Worm (Caenorhabditis elegans) whole organism, L1 larva: Measurements from ENCODE around the gene algn-6.

Experiments
- C16A3.4 ChIP-seq: fragments of 150-350 bp; optimal IDR thresholded peaks from 2 replicates; lab custom pipeline; 2014; ENCODE audit warnings: missing biosample characterization, missing genetic modification characterization
- C34B4.2 ChIP-seq: sonication (generic microtip); optimal IDR thresholded peaks from 2 replicates; lab custom pipeline; 2017; ENCODE audit warnings: mild to moderate bottlenecking, missing genetic modification characterization, missing compliant biosample characterization
- ama-1 ChIP-seq: fragments of 150-350 bp; optimal IDR thresholded peaks from 2 replicates; lab custom pipeline; 2014
- blmp-1 ChIP-seq: fragments of 150-350 bp; optimal IDR thresholded peaks from 2 replicates; lab custom pipeline; 2014; ENCODE audit warnings: missing biosample characterization, missing genetic modification characterization
- ceh-63 ChIP-seq: fragments of 200-800 bp; sonication (Bioruptor generic); optimal IDR thresholded peaks from 2 replicates; lab custom pipeline; 2018; ENCODE audit warnings: mild to moderate bottlenecking, missing genetic modification characterization, missing compliant biosample characterization
- ceh-88 ChIP-seq: fragments of 200-800 bp; sonication (Bioruptor generic); IDR thresholded peaks from 2 replicates; pipeline ENCODE4 v1.3.6; 2022; ENCODE audit warnings: missing genetic modification characterization, missing compliant biosample characterization
- ces-1 ChIP-seq: fragments of 150-350 bp; optimal IDR thresholded peaks from 2 replicates; lab custom pipeline; 2014; ENCODE audit warnings: missing biosample characterization, missing genetic modification reagents, missing genetic modification characterization
- efl-1 ChIP-seq, 4 experiments: fragments of 150-350 bp; optimal IDR thresholded peaks in 3 of 4; peaks in 1 of 4; 1 replicate in 1 of 4; 2 replicates in 3 of 4; lab custom pipeline; 2014; ENCODE audit warnings: missing biosample characterization in 2 of 4, missing genetic modification characterization in 2 of 4, missing genetic modification reagents in 2 of 4
- elt-3 ChIP-seq, 6 experiments: fragments of 150-350 bp in 1 of 6; sonication (generic microtip); optimal IDR thresholded peaks; 2 replicates each; lab custom pipeline; 2017 to 2018; ENCODE audit warnings: missing biosample characterization in 6 of 6, missing genetic modification characterization in 6 of 6, inconsistent platforms in 1 of 6
- fkh-4 ChIP-seq: sonication (generic microtip); optimal IDR thresholded peaks from 2 replicates; lab custom pipeline; 2016; ENCODE audit warnings: missing compliant biosample characterization, missing genetic modification characterization, borderline replicate concordance
- fkh-8 ChIP-seq: sonication (generic microtip); optimal IDR thresholded peaks from 2 replicates; lab custom pipeline; 2016; ENCODE audit warnings: mild to moderate bottlenecking, missing genetic modification characterization, missing compliant biosample characterization
- grh-1 ChIP-seq: fragments of 200-800 bp; sonication (Bioruptor generic); IDR thresholded peaks from 2 replicates; pipeline ENCODE4 v1.3.6; 2022; ENCODE audit warnings: missing genetic modification reagents, missing genetic modification characterization, missing compliant biosample characterization
- hpl-2 ChIP-seq: fragments of 150-350 bp; optimal IDR thresholded peaks from 2 replicates; lab custom pipeline; 2014; ENCODE audit warnings: missing biosample characterization, missing genetic modification reagents, missing genetic modification characterization
- irx-1 ChIP-seq: sonication (generic microtip); optimal IDR thresholded peaks from 2 replicates; lab custom pipeline; 2016; ENCODE audit warnings: missing genetic modification characterization, missing compliant biosample characterization
- lin-13 ChIP-seq: fragments of 150-350 bp; optimal IDR thresholded peaks from 2 replicates; lab custom pipeline; 2014; ENCODE audit warnings: missing biosample characterization, missing genetic modification reagents, missing genetic modification characterization
- lin-14 ChIP-seq: fragments of 200-800 bp; sonication (Bioruptor generic); optimal IDR thresholded peaks from 2 replicates; lab custom pipeline; 2018; ENCODE audit warnings: mild to moderate bottlenecking, missing genetic modification characterization, moderate library complexity, missing compliant biosample characterization
- lin-35 ChIP-seq, 2 experiments: fragments of 150-350 bp; optimal IDR thresholded peaks; 2 replicates each; lab custom pipeline; 2014; ENCODE audit warnings: missing biosample characterization in 2 of 2, missing genetic modification characterization in 2 of 2, missing genetic modification reagents in 2 of 2
- lin-39 ChIP-seq: fragments of 150-350 bp; optimal IDR thresholded peaks from 2 replicates; lab custom pipeline; 2014; ENCODE audit warnings: missing biosample characterization, missing genetic modification reagents, missing genetic modification characterization
- lsy-2 ChIP-seq, 2 experiments: fragments of 150-350 bp; optimal IDR thresholded peaks; 2 replicates each; lab custom pipeline; 2014; ENCODE audit warnings: missing biosample characterization in 2 of 2, missing genetic modification characterization in 2 of 2
- mdl-1 ChIP-seq, 2 experiments: fragments of 150-350 bp; optimal IDR thresholded peaks; 2 replicates each; lab custom pipeline; 2014 to 2017; ENCODE audit warnings: missing biosample characterization in 2 of 2, missing genetic modification characterization in 2 of 2, inconsistent platforms in 1 of 2
- mef-2 ChIP-seq: fragments of 150-350 bp; optimal IDR thresholded peaks from 2 replicates; lab custom pipeline; 2014; ENCODE audit warnings: missing biosample characterization, missing genetic modification characterization
- mep-1 ChIP-seq: fragments of 150-350 bp; optimal IDR thresholded peaks from 2 replicates; lab custom pipeline; 2014; ENCODE audit warnings: missing biosample characterization, missing genetic modification characterization
- nhr-11 ChIP-seq: fragments of 150-350 bp; optimal IDR thresholded peaks from 2 replicates; lab custom pipeline; 2014; ENCODE audit warnings: missing biosample characterization, missing genetic modification characterization
- nhr-12 ChIP-seq: sonication (generic microtip); optimal IDR thresholded peaks from 2 replicates; lab custom pipeline; 2017; ENCODE audit warnings: missing biosample characterization, missing genetic modification characterization
- nhr-19 ChIP-seq: fragments of 200-800 bp; sonication (Bioruptor generic); conservative IDR thresholded peaks from 2 replicates; pipeline ENCODE4 v1.3.6; 2022; ENCODE audit warnings: missing genetic modification characterization, missing compliant biosample characterization
- nhr-20 ChIP-seq: sonication (generic microtip); optimal IDR thresholded peaks from 2 replicates; lab custom pipeline; 2016; ENCODE audit warnings: mild to moderate bottlenecking, missing genetic modification characterization, missing compliant biosample characterization
- nhr-28 ChIP-seq: fragments of 150-350 bp; optimal IDR thresholded peaks from 2 replicates; lab custom pipeline; 2014; ENCODE audit warnings: missing biosample characterization, missing genetic modification characterization
- nhr-47 ChIP-seq: sonication (generic microtip); optimal IDR thresholded peaks from 2 replicates; lab custom pipeline; 2016; ENCODE audit warnings: mild to moderate bottlenecking, missing genetic modification characterization, moderate library complexity, missing compliant biosample characterization
- nhr-84 ChIP-seq: sonication (generic microtip); optimal IDR thresholded peaks from 2 replicates; lab custom pipeline; 2017; ENCODE audit warnings: missing biosample characterization, missing genetic modification characterization
- rnt-1 ChIP-seq: sonication (generic microtip); optimal IDR thresholded peaks from 2 replicates; lab custom pipeline; 2016; ENCODE audit warnings: mild to moderate bottlenecking, missing genetic modification characterization, moderate library complexity, missing compliant biosample characterization
- skn-1 ChIP-seq: fragments of 150-350 bp; optimal IDR thresholded peaks from 2 replicates; lab custom pipeline; 2014; ENCODE audit warnings: missing biosample characterization, missing genetic modification characterization
- snpc-4 ChIP-seq: fragments of 150-350 bp; optimal IDR thresholded peaks from 2 replicates; lab custom pipeline; 2014; ENCODE audit warnings: missing biosample characterization, missing genetic modification characterization
- snu-23 ChIP-seq: sonication (generic microtip); optimal IDR thresholded peaks from 2 replicates; lab custom pipeline; 2016; ENCODE audit warnings: missing genetic modification characterization, missing compliant biosample characterization
- sox-4 ChIP-seq: sonication (generic microtip); optimal IDR thresholded peaks from 2 replicates; lab custom pipeline; 2016; ENCODE audit warnings: missing genetic modification characterization, missing compliant biosample characterization
- sptf-1 ChIP-seq: fragments of 150-350 bp; optimal IDR thresholded peaks from 2 replicates; lab custom pipeline; 2014; ENCODE audit warnings: missing biosample characterization, missing genetic modification characterization
- sup-37 ChIP-seq: fragments of 200-800 bp; sonication (Bioruptor generic); optimal IDR thresholded peaks from 2 replicates; lab custom pipeline; 2018; ENCODE audit warnings: mild to moderate bottlenecking, missing genetic modification characterization, missing compliant biosample characterization
- unc-130 ChIP-seq: fragments of 150-350 bp; optimal IDR thresholded peaks from 2 replicates; lab custom pipeline; 2017; ENCODE audit warnings: missing biosample characterization, missing genetic modification characterization, inconsistent platforms
- unc-30 ChIP-seq: sonication (generic microtip); optimal IDR thresholded peaks from 2 replicates; lab custom pipeline; 2017; ENCODE audit warnings: missing biosample characterization, missing genetic modification characterization
- xbp-1 ChIP-seq: sonication (generic microtip); optimal IDR thresholded peaks from 2 replicates; lab custom pipeline; 2016; ENCODE audit warnings: missing genetic modification characterization, missing compliant biosample characterization
- zip-4 ChIP-seq: fragments of 200-800 bp; sonication (Bioruptor generic); optimal IDR thresholded peaks from 2 replicates; lab custom pipeline; 2018; ENCODE audit warnings: mild to moderate bottlenecking, missing genetic modification characterization, moderate library complexity, missing compliant biosample characterization

The algn-6 gene

DNA sequence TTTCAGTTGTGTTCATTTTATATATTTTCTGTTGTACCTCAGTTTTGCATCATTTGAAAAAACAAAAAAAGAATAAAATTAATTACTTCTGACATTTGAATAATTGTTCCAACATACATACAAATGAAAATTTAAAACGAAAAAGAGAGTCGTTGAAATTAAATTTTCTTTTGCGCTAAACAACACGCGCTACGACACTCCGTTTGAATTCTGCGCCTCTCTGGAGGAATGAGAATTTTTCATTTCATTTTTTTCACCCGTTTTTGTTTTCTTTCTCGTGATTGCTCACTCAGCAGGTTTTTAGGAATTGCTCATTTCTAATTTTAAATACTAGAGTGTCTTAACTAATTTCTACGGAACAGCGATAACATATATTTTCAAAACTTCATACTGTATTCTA lies 2.0 kb downstream of the algn-6 start (continued):
- no peak for TF ChIP-seq nhr-28
- no peak for TF ChIP-seq nhr-12 (tag; lab: Kevin White, UChicago)
- TF ChIP-seq skn-1 (tag; lab: Kevin White, UChicago): peak; percentile 21
- TF ChIP-seq ces-1 (GFP tag; lab: Kevin White, UChicago): no peak
- peak; percentile 48 for TF ChIP-seq blmp-1 (tag; lab: Kevin White, UChicago)
- TF ChIP-seq rnt-1: peak; percentile 13
- no peak for TF ChIP-seq nhr-84 (tag; lab: Kevin White, UChicago)
- TF ChIP-seq xbp-1 (tag; lab: Kevin White, UChicago): peak; percentile 23

- TF ChIP-seq lin-39 (tag; lab: Kevin White, UChicago) (no peak), lin-13 (GFP tag; lab: Kevin White, UChicago) (no peak), fkh-4 (no peak), lsy-2 (tag; optimal IDR thresholded peaks at IDR 0.05; lab: Kevin White, UChicago) (no peak), nhr-19 (GFP tag; lab: Robert Waterston, UW) (no peak), fkh-8 (tag; lab: Kevin White, UChicago) (no peak), sox-4 (tag; lab: Kevin White, UChicago) (no peak), unc-130 (tag; lab: Kevin White, UChicago) (no peak), C34B4.2 (no peak), sptf-1 (tag; lab: Kevin White, UChicago) (no peak), nhr-28 (no peak), ceh-63 (GFP tag; lab: Kevin White, UChicago) (no peak), grh-1 (GFP tag; lab: Robert Waterston, UW) (no peak), sup-37 (no peak)
These were observed 2.7 kb downstream of the algn-6 start, which contains the start of gene T05H10.1 for ce11 chrII:8042289-8042688. Gene T05H10.1, plus strand, starts transcription at chrII:8042589.

ce11 chrII:8047264-8047663 lies 7.7 kb downstream of the algn-6 start, which contains the start of gene apn-1:
Gene apn-1, plus strand, starts transcription at chrII:8047564.
- TF ChIP-seq snpc-4 (tag; lab: Kevin White, UChicago) (no peak), snu-23 (GFP tag; lab: Kevin White, UChicago) (no peak), nhr-20 (tag; lab: Kevin White, UChicago) (no peak), nhr-28 (no peak), ces-1 (GFP tag; lab: Kevin White, UChicago) (no peak), nhr-47 (tag; lab: Kevin White, UChicago) (no peak), lin-35 (GFP tag; optimal IDR thresholded peaks at IDR 0.05; lab: Kevin White, UChicago) (no peak), mdl-1 (tag; optimal IDR thresholded peaks at IDR 0.05; lab: Kevin White, UChicago) (no peak), mep-1 (tag; lab: Kevin White, UChicago) (no peak), irx-1 (tag; lab: Kevin White, UChicago) (no peak)

ce11 chrII:8050477-8050876 lies 10.9 kb downstream of the algn-6 start, which contains the start of gene mtre-1:
Gene mtre-1, minus strand, starts transcription at chrII:8050577.
- no peak for TF ChIP-seq skn-1 (tag; lab: Kevin White, UChicago)
- no peak for TF ChIP-seq mef-2 (tag; lab: Kevin White, UChicago)
- no peak for TF ChIP-seq nhr-20 (tag; lab: Kevin White, UChicago)
- no peak for TF ChIP-seq C16A3.4 (tag; lab: Kevin White, UChicago)
- no peak for TF ChIP-seq blmp-1 (tag; lab: Kevin White, UChicago)
- TF ChIP-seq elt-3 (tag; optimal IDR thresholded peaks at IDR 0.05; lab: Kevin White, UChicago): no peak
- TF ChIP-seq ceh-88 (GFP tag; lab: Robert Waterston, UW): no peak
- TF ChIP-seq unc-30: no peak
- no peak for TF ChIP-seq xbp-1 (tag; lab: Kevin White, UChicago)
- no peak for TF ChIP-seq hpl-2 (GFP tag; lab: Kevin White, UChicago)
- no peak for TF ChIP-seq nhr-11 (tag; lab: Kevin White, UChicago)
- TF ChIP-seq efl-1 (optimal IDR thresholded peaks at IDR 0.05; lab: Kevin White, UChicago): no peak
- no peak for TF ChIP-seq efl-1 (GFP tag; optimal IDR thresholded peaks at IDR 0.05 in 1 of 2; lab: Kevin White, UChicago)
- TF ChIP-seq zip-4 (GFP tag; lab: Kevin White, UChicago): no peak
- TF ChIP-seq sup-37: no peak
- TF ChIP-seq unc-130 (tag; lab: Kevin White, UChicago): no peak
- TF ChIP-seq lin-14 (GFP tag; lab: Kevin White, UChicago): no peak
- no peak for TF ChIP-seq lsy-2 (tag; optimal IDR thresholded peaks at IDR 0.05; lab: Kevin White, UChicago)
- TF ChIP-seq ama-1: no peak
- TF ChIP-seq nhr-28: no peak
